Fruit fly (Drosophila melanogaster): ENCODE measurements around the gene RabX5.

dm6 chr3L:1629064-1629777, 40.7 kb downstream of the RabX5 start, which contains the start of gene GC:
- TF ChIP-seq fd96Ca (GFP tag; IDR thresholded peaks at IDR 0.05) (no peak), CG4496 (GFP tag; IDR thresholded peaks at IDR 0.05) (no peak), Pif1A (GFP tag; optimal IDR thresholded peaks at IDR 0.05) (no peak), D1 (tag; optimal IDR thresholded peaks at IDR 0.05) (no peak), EcR (GFP tag; optimal IDR thresholded peaks at IDR 0.05) (no peak), Pif1B (GFP tag; optimal IDR thresholded peaks at IDR 0.05) (no peak), rn (GFP tag; IDR thresholded peaks at IDR 0.05) (no peak), CG12605 (GFP tag; IDR thresholded peaks at IDR 0.05) (peak; percentile 39; the same call in 1 of the 2 replicates)

All from whole organism, pupa.